Fruit fly (Drosophila melanogaster) whole organism, embryonic: Measurements from ENCODE around the gene CG16984.

ENCODE experiments used
- ATbp ChIP-seq: fragments of 200-800 bp; sonication (Bioruptor generic); optimal IDR thresholded peaks from 2 replicates; lab custom pipeline; 2017; ENCODE audit warnings: missing biosample characterization, mild to moderate bottlenecking, missing genetic modification characterization, missing genetic modification reagents
- Adf1 ChIP-seq: fragments of 200-800 bp; sonication (Bioruptor generic); IDR thresholded peaks from 2 replicates; pipeline ENCODE4 v1.3.6; 2022; ENCODE audit warnings: missing biosample characterization, missing genetic modification characterization
- Antp ChIP-seq: fragments of 200-800 bp; sonication (Bioruptor generic); optimal IDR thresholded peaks from 3 replicates; lab custom pipeline; 2016; ENCODE audit warnings: missing biosample characterization, missing genetic modification characterization
- Asciz ChIP-seq: fragments of 200-800 bp; sonication (Bioruptor generic); optimal IDR thresholded peaks from 2 replicates; lab custom pipeline; 2017; ENCODE audit warnings: missing biosample characterization, mild to moderate bottlenecking, missing genetic modification characterization, missing genetic modification reagents
- Atf-2 ChIP-seq: fragments of 200-800 bp; sonication (Bioruptor generic); optimal IDR thresholded peaks from 2 replicates; lab custom pipeline; 2016; ENCODE audit warnings: missing biosample characterization, missing genetic modification characterization
- Bteb2 ChIP-seq: fragments of 200-800 bp; sonication (Bioruptor generic); optimal IDR thresholded peaks from 2 replicates; lab custom pipeline; 2016; ENCODE audit warnings: missing biosample characterization, missing genetic modification characterization
- C15 ChIP-seq: fragments of 200-800 bp; sonication (Bioruptor generic); IDR thresholded peaks from 3 replicates; pipeline ENCODE4 v1.3.6; 2022; ENCODE audit warnings: missing biosample characterization, missing genetic modification characterization
- CG11456 ChIP-seq: fragments of 200-800 bp; sonication (Bioruptor generic); IDR thresholded peaks from 3 replicates; pipeline ENCODE4 v1.3.6; 2022; ENCODE audit warnings: missing biosample characterization, missing genetic modification characterization
- CG11723 ChIP-seq: fragments of 200-800 bp; sonication (Bioruptor generic); optimal IDR thresholded peaks from 2 replicates; lab custom pipeline; 2017; ENCODE audit warnings: missing biosample characterization, mild to moderate bottlenecking, missing genetic modification characterization
- CG13424 ChIP-seq: fragments of 200-800 bp; sonication (Bioruptor generic); optimal IDR thresholded peaks from 2 replicates; lab custom pipeline; 2019; ENCODE audit warnings: missing biosample characterization, mild to moderate bottlenecking, missing genetic modification characterization, moderate library complexity
- CG15011 ChIP-seq: fragments of 200-800 bp; sonication (Bioruptor generic); optimal IDR thresholded peaks from 3 replicates; lab custom pipeline; 2018; ENCODE audit warnings: missing biosample characterization, mild to moderate bottlenecking, missing genetic modification characterization
- CG15479 ChIP-seq: fragments of 200-800 bp; sonication (Bioruptor generic); optimal IDR thresholded peaks from 3 replicates; lab custom pipeline; 2019; ENCODE audit warnings: missing biosample characterization, mild to moderate bottlenecking, missing genetic modification characterization, moderate library complexity
- CG18619 ChIP-seq: fragments of 200-800 bp; sonication (Bioruptor generic); optimal IDR thresholded peaks from 3 replicates; lab custom pipeline; 2017; ENCODE audit warnings: missing biosample characterization, mild to moderate bottlenecking, missing genetic modification characterization
- CG31224 ChIP-seq: fragments of 200-800 bp; sonication (Bioruptor generic); IDR thresholded peaks from 2 replicates; pipeline ENCODE4 v1.3.6; 2022; ENCODE audit warnings: missing biosample characterization, missing genetic modification characterization
- CG32767 ChIP-seq: fragments of 200-800 bp; sonication (Bioruptor generic); IDR thresholded peaks from 2 replicates; pipeline ENCODE4 v1.3.6; 2022; ENCODE audit warnings: missing biosample characterization, missing genetic modification characterization
- CG33557 ChIP-seq: fragments of 200-800 bp; sonication (Bioruptor generic); optimal IDR thresholded peaks from 2 replicates; lab custom pipeline; 2019; ENCODE audit warnings: missing biosample characterization, mild to moderate bottlenecking, missing genetic modification characterization, moderate library complexity
- CG3847 ChIP-seq: fragments of 200-800 bp; sonication (Bioruptor generic); IDR thresholded peaks from 2 replicates; pipeline ENCODE4 v1.3.6; 2022; ENCODE audit warnings: missing biosample characterization, missing genetic modification characterization
- CG42726 ChIP-seq: fragments of 200-800 bp; sonication (Bioruptor generic); IDR thresholded peaks from 2 replicates; pipeline ENCODE4 v1.3.6; 2022; ENCODE audit warnings: missing biosample characterization, missing genetic modification characterization; ENCODE audit not compliant: partially characterized antibody
- CG4404 ChIP-seq: fragments of 200-800 bp; sonication (Bioruptor generic); IDR thresholded peaks from 2 replicates; pipeline ENCODE4 v1.3.6; 2022; ENCODE audit warnings: missing biosample characterization, missing genetic modification characterization
- CG4820 ChIP-seq: fragments of 200-800 bp; sonication (Bioruptor generic); optimal IDR thresholded peaks from 3 replicates; lab custom pipeline; 2016; ENCODE audit warnings: missing biosample characterization, missing genetic modification characterization
- CG9797 ChIP-seq: fragments of 200-800 bp; sonication (Bioruptor generic); optimal IDR thresholded peaks from 3 replicates; lab custom pipeline; 2018; ENCODE audit warnings: missing biosample characterization, mild to moderate bottlenecking, missing genetic modification characterization
- CG9817 ChIP-seq: fragments of 200-800 bp; sonication (Bioruptor generic); optimal IDR thresholded peaks from 2 replicates; lab custom pipeline; 2018; ENCODE audit warnings: missing biosample characterization, mild to moderate bottlenecking, missing genetic modification characterization, moderate library complexity
- CkIIα-i1 ChIP-seq: fragments of 200-800 bp; sonication (Bioruptor generic); IDR thresholded peaks from 2 replicates; pipeline ENCODE4 v1.3.6; 2022; ENCODE audit warnings: missing biosample characterization, missing genetic modification characterization
- D ChIP-seq, 2 experiments: fragments of 200-800 bp in 1 of 2; fragments of >200 bp in 1 of 2; sonication (Bioruptor generic) in 1 of 2; optimal IDR thresholded peaks; 2 replicates in 1 of 2; 3 replicates in 1 of 2; lab custom pipeline; 2017; ENCODE audit warnings: mild to moderate bottlenecking in 1 of 2, missing biosample characterization in 1 of 2, missing genetic modification characterization in 1 of 2, missing genetic modification reagents in 1 of 2
- Dek ChIP-seq: fragments of 200-800 bp; sonication (Bioruptor generic); optimal IDR thresholded peaks from 3 replicates; lab custom pipeline; 2019; ENCODE audit warnings: missing biosample characterization, mild to moderate bottlenecking, missing genetic modification characterization, moderate library complexity
- Dfd ChIP-seq, 2 experiments: fragments of >200 bp; optimal IDR thresholded peaks; 2 replicates each; lab custom pipeline; 2017; ENCODE audit warnings: missing biosample characterization in 2 of 2, missing genetic modification characterization in 2 of 2
- Dll ChIP-seq: fragments of 200-800 bp; sonication (Bioruptor generic); IDR thresholded peaks from 4 replicates; pipeline ENCODE4 v1.3.6; 2022; ENCODE audit warnings: missing biosample characterization, missing genetic modification characterization; ENCODE audit not compliant: partially characterized antibody
- Doc3 ChIP-seq: fragments of 200-800 bp; sonication (Bioruptor generic); IDR thresholded peaks from 3 replicates; pipeline ENCODE4 v1.3.6; 2022; ENCODE audit warnings: missing biosample characterization, missing genetic modification characterization; ENCODE audit not compliant: partially characterized antibody
- Dp ChIP-seq: fragments of 200-800 bp; sonication (Bioruptor generic); optimal IDR thresholded peaks from 2 replicates; lab custom pipeline; 2018; ENCODE audit warnings: missing biosample characterization, mild to moderate bottlenecking, missing genetic modification characterization, moderate library complexity
- Gsc ChIP-seq: fragments of 200-800 bp; sonication (Bioruptor generic); IDR thresholded peaks from 2 replicates; pipeline ENCODE4 v1.3.6; 2022; ENCODE audit warnings: missing biosample characterization, missing genetic modification characterization
- Mrtf ChIP-seq: fragments of 200-800 bp; sonication (Bioruptor generic); IDR thresholded peaks from 3 replicates; pipeline ENCODE4 v1.3.6; 2022; ENCODE audit warnings: missing biosample characterization, missing genetic modification characterization
- NC2β ChIP-seq: fragments of 200-800 bp; sonication (Bioruptor generic); optimal IDR thresholded peaks from 2 replicates; lab custom pipeline; 2016; ENCODE audit warnings: missing biosample characterization, missing genetic modification characterization
- NK7.1 ChIP-seq: fragments of 200-800 bp; sonication (Bioruptor generic); optimal IDR thresholded peaks from 3 replicates; lab custom pipeline; 2016; ENCODE audit warnings: missing biosample characterization, missing genetic modification characterization
- Oli ChIP-seq: fragments of 200-800 bp; sonication (Bioruptor generic); optimal IDR thresholded peaks from 2 replicates; lab custom pipeline; 2018; ENCODE audit warnings: missing biosample characterization, mild to moderate bottlenecking, missing genetic modification characterization, moderate library complexity
- Pdp1 ChIP-seq, 2 experiments: fragments of 200-800 bp; sonication (Bioruptor generic); optimal IDR thresholded peaks; 3 replicates each; lab custom pipeline; 2016; ENCODE audit warnings: missing biosample characterization in 2 of 2, missing genetic modification characterization in 2 of 2, mild to moderate bottlenecking in 1 of 2, moderate library complexity in 1 of 2
- ci ChIP-seq: fragments of 200-800 bp; sonication (Bioruptor generic); IDR thresholded peaks from 3 replicates; pipeline ENCODE4 v1.3.6; 2022; ENCODE audit warnings: missing biosample characterization, missing genetic modification characterization
- disco-r ChIP-seq: fragments of 200-800 bp; sonication (Bioruptor generic); optimal IDR thresholded peaks from 2 replicates; lab custom pipeline; 2016; ENCODE audit warnings: missing biosample characterization, missing genetic modification characterization
- dpn ChIP-seq, 2 experiments: fragments of 200-800 bp; sonication (Bioruptor generic); optimal IDR thresholded peaks; 3 replicates each; lab custom pipeline; 2016; ENCODE audit warnings: missing biosample characterization in 2 of 2, missing genetic modification characterization in 2 of 2
- emc ChIP-seq: fragments of 200-800 bp; sonication (Bioruptor generic); optimal IDR thresholded peaks from 2 replicates; lab custom pipeline; 2016; ENCODE audit warnings: missing biosample characterization, missing genetic modification characterization
- fd64A ChIP-seq: fragments of 200-800 bp; sonication (Bioruptor generic); optimal IDR thresholded peaks from 3 replicates; lab custom pipeline; 2018; ENCODE audit warnings: missing biosample characterization, mild to moderate bottlenecking, missing genetic modification characterization
- pan ChIP-seq, 4 experiments: fragments of >200 bp in 3 of 4; fragments of 200-800 bp in 1 of 4; sonication (Bioruptor generic) in 1 of 4; optimal IDR thresholded peaks in 3 of 4; IDR thresholded peaks in 1 of 4; 2 replicates each; pipeline versions ENCODE4 v1.3.6 to Lab custom; 2017 to 2022; ENCODE audit warnings: missing biosample characterization in 2 of 4, missing genetic modification characterization in 2 of 4, mixed read lengths in 1 of 4
- psq ChIP-seq: fragments of 200-800 bp; sonication (Bioruptor generic); optimal IDR thresholded peaks from 2 replicates; lab custom pipeline; 2017; ENCODE audit warnings: missing biosample characterization, missing genetic modification characterization
- pzg ChIP-seq: fragments of 200-800 bp; sonication (Bioruptor generic); optimal IDR thresholded peaks from 3 replicates; lab custom pipeline; 2018; ENCODE audit warnings: missing biosample characterization, mild to moderate bottlenecking, missing genetic modification characterization, moderate library complexity
- rib ChIP-seq: fragments of 200-800 bp; sonication (Bioruptor generic); IDR thresholded peaks from 2 replicates; pipeline ENCODE4 v1.3.6; 2022; ENCODE audit warnings: missing biosample characterization, missing genetic modification characterization
- scrt ChIP-seq: fragments of 200-800 bp; sonication (Bioruptor generic); optimal IDR thresholded peaks from 2 replicates; lab custom pipeline; 2018; ENCODE audit warnings: missing biosample characterization, mild to moderate bottlenecking, missing genetic modification characterization, moderate library complexity
- sima ChIP-seq: fragments of 200-800 bp; sonication (Bioruptor generic); optimal IDR thresholded peaks from 2 replicates; lab custom pipeline; 2016; ENCODE audit warnings: missing biosample characterization, missing genetic modification characterization
- tll ChIP-seq, 2 experiments: fragments of 200-800 bp in 1 of 2; fragments of >200 bp in 1 of 2; sonication (Bioruptor generic) in 1 of 2; optimal IDR thresholded peaks; 2 replicates each; lab custom pipeline; 2017 to 2019; ENCODE audit warnings: missing biosample characterization in 2 of 2, missing genetic modification characterization in 2 of 2, mild to moderate bottlenecking in 1 of 2, moderate library complexity in 1 of 2
- wor ChIP-seq: fragments of 200-800 bp; sonication (Bioruptor generic); IDR thresholded peaks from 2 replicates; pipeline ENCODE4 v1.3.6; 2022; ENCODE audit warnings: missing biosample characterization, missing genetic modification characterization

The CG16984 gene

DNA sequence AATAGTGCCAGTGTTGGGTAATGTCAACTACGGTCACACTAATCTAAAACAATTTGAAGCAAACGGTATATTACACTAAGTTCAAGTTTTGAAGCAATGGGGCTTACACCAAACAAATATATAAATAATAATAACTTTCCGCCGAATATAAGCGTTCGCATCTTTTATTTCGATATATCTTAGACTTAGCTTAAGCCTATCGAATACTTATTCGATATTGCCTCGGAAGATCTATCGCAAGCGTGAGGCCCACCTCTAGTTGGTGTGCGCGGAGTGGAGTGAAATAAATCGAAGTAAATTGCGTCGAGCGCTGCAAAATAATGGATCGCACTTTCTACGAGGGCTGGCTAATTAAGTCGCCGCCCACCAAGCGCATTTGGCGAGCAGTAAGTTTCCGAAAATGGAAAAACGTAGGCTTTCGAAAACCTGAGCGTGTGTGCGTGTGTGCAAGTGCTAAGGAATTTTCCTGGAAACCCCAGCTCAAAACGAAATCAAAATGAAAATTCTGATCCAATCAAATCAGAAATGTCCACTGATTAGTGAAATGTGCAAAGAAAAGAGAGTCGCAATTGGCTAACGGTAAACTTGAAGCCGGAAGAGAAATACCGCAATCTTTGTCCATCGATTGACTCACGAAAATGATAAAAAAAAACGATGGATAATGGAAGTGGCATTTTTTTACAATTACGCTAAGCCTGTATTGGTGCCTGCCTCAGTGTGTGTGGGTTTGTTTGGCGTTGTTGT, 6.2 kb upstream of the CG16984 start, which contains the start of gene dos (continued):
- TF ChIP-seq Bteb2 (no peak), CG3847 (GFP tag; lab: Robert Waterston, UW) (peak; percentile 53), CG11456 (no peak), CkIIα-i1 (GFP tag; lab: Robert Waterston, UW) (no peak), CG4404 (GFP tag; lab: Robert Waterston, UW) (no peak), CG15011 (GFP tag; lab: Kevin White, UChicago) (no peak), Oli (no peak), CG33557 (GFP tag; lab: Kevin White, UChicago) (peak; percentile 48), rib (no peak), Dp (peak; percentile 57), NK7.1 (GFP tag; lab: Kevin White, UChicago) (no peak), sima (GFP tag; lab: Kevin White, UChicago) (no peak), Doc3 (peak; percentile 69), disco-r (GFP tag; lab: Kevin White, UChicago) (no peak), Antp (GFP tag; lab: Kevin White, UChicago) (peak; percentile 24), dpn (GFP tag; optimal IDR thresholded peaks at IDR 0.05; lab: Kevin White, UChicago) (peak; percentile 43 to 66), CG4820 (GFP tag; lab: Kevin White, UChicago) (peak; percentile 27), pzg (GFP tag; lab: Kevin White, UChicago) (peak; percentile 88), CG32767 (GFP tag; lab: Robert Waterston, UW) (no peak), CG18619 (GFP tag; lab: Kevin White, UChicago) (no peak), CG11723 (GFP tag; lab: Kevin White, UChicago) (no peak), scrt (GFP tag; lab: Kevin White, UChicago) (peak; percentile 29), Dek (tag; lab: Kevin White, UChicago) (peak; percentile 16), tll (GFP tag; optimal IDR thresholded peaks at IDR 0.05; lab: Kevin White, UChicago) (no peak), NC2β (GFP tag; lab: Kevin White, UChicago) (peak; percentile 54), CG9817 (tag; lab: Kevin White, UChicago) (peak; percentile 40), emc (no peak), Adf1 (no peak), ATbp (GFP tag; lab: Kevin White, UChicago) (no peak), CG42726 (GFP tag; lab: Robert Waterston, UW) (peak; percentile 79), CG31224 (no peak), Mrtf (GFP tag; lab: Robert Waterston, UW) (no peak), pan (optimal IDR thresholded peaks at IDR 0.05; lab: Kevin White, UChicago) (no peak), pan (GFP tag; optimal IDR thresholded peaks at IDR 0.05 in 1 of 2, IDR thresholded peaks at IDR 0.05 in 1 of 2) (no peak), Atf-2 (no peak), Pdp1 (GFP tag; optimal IDR thresholded peaks at IDR 0.05; lab: Kevin White, UChicago) (peak; percentile 34 to 37), psq (GFP tag; lab: Kevin White, UChicago) (peak; percentile 4), fd64A (GFP tag; lab: Kevin White, UChicago) (no peak), ci (GFP tag; lab: Robert Waterston, UW) (peak; percentile 51; the same call in 1 of the 3 replicates), CG13424 (tag; lab: Kevin White, UChicago) (peak; percentile 42), Gsc (GFP tag; lab: Robert Waterston, UW) (no peak), Dll (peak; percentile 86), C15 (GFP tag; lab: Robert Waterston, UW) (no peak), D (optimal IDR thresholded peaks at IDR 0.05; lab: Kevin White, UChicago) (no peak), D (GFP tag; optimal IDR thresholded peaks at IDR 0.05; lab: Kevin White, UChicago) (no peak), CG15479 (GFP tag; lab: Kevin White, UChicago) (no peak), Asciz (GFP tag; lab: Kevin White, UChicago) (peak; percentile 32), CG9797 (GFP tag; lab: Kevin White, UChicago) (peak; percentile 93), Dfd (GFP tag; optimal IDR thresholded peaks at IDR 0.05; lab: Kevin White, UChicago) (no peak), wor (GFP tag; lab: Robert Waterston, UW) (no peak)
